Fruit fly (Drosophila melanogaster): Measurements from ENCODE around the gene CG14395.

CG14395 gene

DNA sequence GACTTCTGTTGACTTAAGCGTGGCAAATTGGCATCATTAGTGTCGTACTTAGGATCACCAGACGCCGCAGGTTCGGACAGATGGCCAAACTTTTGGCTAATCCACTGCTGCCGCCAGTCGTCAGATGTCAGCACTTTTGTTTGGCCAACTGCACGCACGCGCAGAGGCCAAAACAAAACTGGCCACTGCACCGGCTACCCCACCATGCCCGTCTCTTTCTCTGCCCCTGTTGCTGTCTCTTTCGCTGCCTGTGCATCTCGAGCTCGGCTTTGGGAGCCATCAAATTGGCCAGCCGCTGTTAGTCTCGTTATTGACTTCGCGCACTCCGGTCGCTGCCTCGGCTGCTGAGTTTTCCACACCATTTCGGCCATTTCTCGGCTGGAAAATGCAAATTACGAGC is at the start of gene CG14395:
Gene CG14395 (plus strand): TSS at position 301 of the 400 bp plus-strand sequence.
- TF ChIP-seq CG17801 (GFP tag; optimal IDR thresholded peaks at IDR 0.05; ENCODE audit: partially characterized antibody): no peak

DNA sequence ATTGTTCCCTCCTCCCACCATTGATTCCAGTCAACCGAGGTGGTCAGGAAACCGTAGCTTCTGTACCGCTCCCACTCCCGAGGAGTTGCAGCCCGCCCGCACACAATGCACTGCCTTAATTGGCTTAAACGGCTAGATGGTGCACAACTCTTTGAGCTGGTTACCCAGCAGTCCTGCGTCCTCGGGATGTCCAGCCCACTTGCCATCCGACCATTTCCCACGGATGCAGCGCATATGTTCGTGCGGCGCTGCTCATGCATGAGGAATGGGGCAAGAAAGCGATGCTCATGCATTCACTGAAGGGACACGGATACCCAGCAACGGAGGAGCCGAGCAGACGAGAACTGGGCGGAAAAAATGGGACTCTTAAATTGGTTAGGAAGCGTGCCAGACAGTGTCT is 47.1 kb upstream of the CG14395 start:
- TF ChIP-seq CG17801 (GFP tag; optimal IDR thresholded peaks at IDR 0.05; ENCODE audit: partially characterized antibody): no peak

- TF ChIP-seq CG17801 (GFP tag; optimal IDR thresholded peaks at IDR 0.05; ENCODE audit: partially characterized antibody): no peak
Observed at dm6 chr3R:12622778-12623177, 39.9 kb upstream of the CG14395 start.

dm6 chr3R:12624913-12625312 is 37.7 kb upstream of the CG14395 start:
- no peak for TF ChIP-seq CG17801 (GFP tag; optimal IDR thresholded peaks at IDR 0.05; ENCODE audit: partially characterized antibody)

- TF ChIP-seq CG17801 (GFP tag; optimal IDR thresholded peaks at IDR 0.05; ENCODE audit: partially characterized antibody): no peak
Observed at dm6 chr3R:12626674-12627382, 35.8 kb upstream of the CG14395 start.

- peak; percentile 27 for TF ChIP-seq CG17801 (GFP tag; optimal IDR thresholded peaks at IDR 0.05; ENCODE audit: partially characterized antibody)
Observed at dm6 chr3R:12627691-12628148, 34.9 kb upstream of the CG14395 start, which contains the start of the genes Vha55 and Snx3. TSS of gene Vha55 (minus strand) at chr3R:12627829. TSS of gene Snx3 (plus strand) at chr3R:12628031.

DNA sequence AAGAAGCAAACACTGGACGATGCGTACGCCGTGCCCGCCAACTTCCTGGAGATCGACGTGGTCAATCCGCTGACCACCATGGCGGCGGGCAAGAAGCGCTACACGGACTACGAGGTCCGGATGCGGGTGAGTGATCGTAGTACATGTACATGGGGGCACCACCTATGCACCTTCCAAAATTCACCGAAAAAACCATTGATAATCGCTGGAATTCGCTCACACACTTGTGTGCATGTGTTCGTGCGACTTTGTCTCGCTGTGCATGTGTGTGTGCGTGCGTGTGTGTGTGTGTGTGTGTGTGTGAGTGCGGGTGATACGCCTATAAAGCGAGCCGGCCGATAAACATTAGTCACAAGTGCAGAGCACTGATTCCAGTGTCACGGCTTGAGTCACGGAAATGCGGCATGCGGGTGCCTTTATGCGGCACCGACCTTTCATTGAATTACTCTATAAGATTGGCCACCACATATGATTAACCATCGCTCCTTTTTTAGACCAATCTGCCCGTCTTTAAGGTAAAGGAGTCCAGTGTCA is 34.2 kb upstream of the CG14395 start:
- TF ChIP-seq CG17801 (GFP tag; optimal IDR thresholded peaks at IDR 0.05; ENCODE audit: partially characterized antibody): no peak

DNA sequence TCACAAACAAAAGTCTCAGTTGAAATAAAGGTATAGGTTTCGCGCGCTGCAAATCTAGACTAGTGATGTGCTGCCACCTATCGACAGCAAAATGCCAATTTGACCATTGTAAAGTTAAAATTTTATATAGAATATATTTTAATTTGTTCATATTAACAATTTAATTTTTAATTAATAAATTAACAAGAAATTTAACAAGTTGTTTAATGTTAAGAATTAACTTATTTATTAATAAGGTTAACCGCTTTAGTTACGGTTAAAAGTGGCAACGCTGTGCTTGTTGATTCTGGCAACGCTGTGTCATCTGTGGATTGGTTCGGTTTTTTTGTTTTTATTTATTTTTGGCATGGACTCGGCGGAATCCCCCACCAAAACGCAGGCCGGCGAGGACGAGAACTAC is 32.3 kb upstream of the CG14395 start, which contains the start of gene Not10:
Gene Not10 (plus strand): TSS at position 279 of the 400 bp plus-strand sequence.
- TF ChIP-seq CG17801 (GFP tag; optimal IDR thresholded peaks at IDR 0.05; ENCODE audit: partially characterized antibody): peak; percentile 29

dm6 chr3R:12633059-12633458 is 29.6 kb upstream of the CG14395 start, which contains the start of gene CG18530:
TSS of gene CG18530 (plus strand) at chr3R:12633359.
- no peak for TF ChIP-seq CG17801 (GFP tag; optimal IDR thresholded peaks at IDR 0.05; ENCODE audit: partially characterized antibody)

DNA sequence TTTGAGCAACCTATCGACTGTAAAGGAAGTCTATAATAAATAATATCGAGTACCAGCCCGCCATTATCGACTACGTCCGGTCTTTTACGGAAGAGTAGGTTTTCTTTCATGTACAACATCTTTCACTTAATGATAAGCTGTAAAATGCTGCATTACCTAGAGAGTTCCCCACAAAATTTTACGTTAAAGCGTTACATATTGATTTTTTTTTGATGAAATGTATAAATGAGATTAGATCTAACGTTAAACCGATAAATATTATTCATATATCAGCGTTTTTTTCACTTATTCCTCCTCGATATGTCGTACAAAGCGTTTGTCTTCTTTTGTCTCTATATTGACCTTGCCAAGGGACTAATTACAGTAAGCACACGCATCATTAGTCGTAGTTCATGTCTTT is 28.0 kb upstream of the CG14395 start, which contains the start of gene CG11598:
Gene CG11598 (plus strand): TSS at position 301 of the 400 bp plus-strand sequence.
- TF ChIP-seq CG17801 (GFP tag; optimal IDR thresholded peaks at IDR 0.05; ENCODE audit: partially characterized antibody): no peak

- no peak for TF ChIP-seq CG17801 (GFP tag; optimal IDR thresholded peaks at IDR 0.05; ENCODE audit: partially characterized antibody)
Observed at dm6 chr3R:12636240-12636639, 26.4 kb upstream of the CG14395 start, which contains the start of gene CG11600. TSS of gene CG11600 (plus strand) at chr3R:12636540.

DNA sequence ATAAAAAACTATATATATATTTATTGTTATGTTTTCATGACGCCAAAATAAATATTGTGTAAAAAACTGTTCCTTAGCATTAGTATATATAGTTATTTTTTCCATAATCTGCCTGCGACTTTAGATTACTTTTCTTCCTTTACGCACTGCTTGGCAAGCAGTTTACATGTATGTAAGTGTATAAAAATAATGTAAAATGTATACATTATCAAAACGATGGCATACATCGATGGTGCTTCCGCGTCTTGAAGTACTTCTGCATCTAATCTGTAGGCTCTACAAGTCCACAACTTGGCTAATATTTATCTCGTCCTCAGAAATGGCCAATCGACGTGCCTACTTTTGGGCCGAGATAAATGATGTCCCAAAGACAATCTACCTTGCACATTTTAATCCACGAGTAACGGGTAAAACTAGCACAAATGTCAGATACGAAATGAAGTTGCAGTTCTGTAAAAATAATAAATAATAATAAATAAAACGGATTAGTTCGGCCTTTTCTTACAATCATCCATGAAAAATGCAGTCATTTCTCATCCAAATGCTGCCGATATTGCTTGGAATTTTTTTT is 24.6 kb upstream of the CG14395 start, which contains the start of gene CG11608:
Gene CG11608 (plus strand): TSS at position 521 of the 571 bp plus-strand sequence.
- TF ChIP-seq CG17801 (GFP tag; optimal IDR thresholded peaks at IDR 0.05; ENCODE audit: partially characterized antibody): no peak

DNA sequence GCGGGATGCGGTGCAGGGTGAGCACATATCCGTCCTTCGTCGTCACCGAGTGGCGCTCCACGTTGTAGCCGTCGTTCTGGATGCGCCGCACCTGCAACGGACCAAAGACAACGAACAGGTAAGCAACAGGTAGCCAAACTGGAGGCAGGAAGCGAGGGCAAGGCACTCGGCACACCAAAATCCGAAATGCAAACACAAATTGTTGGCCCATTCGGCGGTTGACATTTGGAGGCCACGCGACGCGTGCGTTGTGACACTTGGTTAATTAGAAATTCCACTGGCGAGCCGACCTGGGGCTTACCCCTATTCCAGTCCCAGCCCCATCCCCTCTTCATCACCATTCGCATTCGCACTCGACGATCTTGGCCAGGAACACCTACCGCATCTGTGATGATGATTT is 21.0 kb upstream of the CG14395 start:
- TF ChIP-seq CG17801 (GFP tag; optimal IDR thresholded peaks at IDR 0.05; ENCODE audit: partially characterized antibody): no peak

DNA sequence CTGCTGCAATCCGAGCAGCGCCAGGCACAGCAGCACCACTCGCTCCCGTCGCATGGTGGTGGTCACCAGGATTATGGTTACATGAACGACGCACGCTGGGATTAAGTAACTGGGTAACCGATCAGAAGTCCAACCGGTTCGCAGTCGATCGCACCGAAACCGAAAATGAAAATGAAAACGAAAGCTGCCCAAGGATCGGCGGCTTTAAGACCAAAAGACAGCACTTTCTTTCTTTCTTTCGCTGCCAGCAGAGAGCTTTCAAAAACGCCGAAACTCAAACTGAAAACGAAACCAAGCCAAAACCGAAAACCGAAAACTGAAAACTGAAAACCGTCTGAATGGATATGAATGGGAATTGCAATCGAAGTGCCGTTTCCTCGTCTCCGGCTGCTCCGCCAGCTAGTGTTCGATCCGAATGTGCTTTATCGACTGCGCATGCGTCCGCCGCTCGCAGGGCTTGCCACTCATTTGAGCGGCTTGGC is 20.5 kb upstream of the CG14395 start, which contains the start of gene CG6753:
Gene CG6753 (minus strand): TSS at position 432 of the 482 bp plus-strand sequence.
- TF ChIP-seq CG17801 (GFP tag; optimal IDR thresholded peaks at IDR 0.05; ENCODE audit: partially characterized antibody): no peak

DNA sequence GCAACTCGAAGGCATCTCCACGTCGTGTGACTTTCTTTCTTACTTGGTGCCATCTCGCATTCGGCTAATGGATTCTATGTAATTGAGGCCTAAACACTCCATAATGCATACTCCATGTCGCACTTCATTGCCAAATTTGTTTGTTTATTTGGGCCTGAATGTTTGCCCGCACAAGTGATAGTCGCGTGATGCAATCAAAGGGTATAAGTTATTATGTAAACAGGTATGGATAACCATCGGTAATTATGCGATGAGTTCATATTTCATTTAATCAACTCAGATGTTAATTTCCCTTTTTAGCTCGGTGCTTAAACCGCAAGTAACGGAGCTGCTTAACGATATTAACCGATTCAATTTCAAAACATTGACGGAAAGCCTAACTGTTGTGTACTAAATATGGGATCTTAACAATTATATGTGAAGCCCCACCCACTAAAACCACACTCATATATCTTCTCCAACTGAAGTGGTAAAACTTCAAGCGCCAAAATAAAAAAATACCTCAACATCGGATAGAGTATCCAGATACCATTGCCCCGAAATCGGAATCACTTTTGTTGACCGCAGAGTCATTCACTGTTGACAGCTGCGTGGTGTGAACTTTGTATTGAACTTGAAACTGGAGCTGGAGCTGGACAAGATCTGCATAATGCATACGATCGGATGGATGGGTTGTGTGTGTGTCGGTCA is 17.9 kb upstream of the CG14395 start:
- no peak for TF ChIP-seq CG17801 (GFP tag; optimal IDR thresholded peaks at IDR 0.05; ENCODE audit: partially characterized antibody)

Data from ovary, adult (tissue).